Worm (Caenorhabditis elegans) whole organism, L4/young adult: Measurements from ENCODE around the gene srxa-14.

Experiments used
- W03F9.2 ChIP-seq: fragments of 150-350 bp; optimal IDR thresholded peaks from 2 replicates; lab custom pipeline; 2014; ENCODE audit warnings: missing biosample characterization, missing genetic modification characterization
- dao-5 ChIP-seq: sonication (generic microtip); optimal IDR thresholded peaks from 2 replicates; lab custom pipeline; 2016; ENCODE audit warnings: missing genotype, missing genetic modification characterization, moderate library complexity, missing compliant biosample characterization
- him-1 ChIP-seq: sonication (generic microtip); optimal IDR thresholded peaks from 2 replicates; lab custom pipeline; 2016; ENCODE audit warnings: missing genotype, missing genetic modification reagents, missing genetic modification characterization, missing compliant biosample characterization

Gene srxa-14

ce11 chrV:20662474-20662873 is 23.1 kb downstream of the srxa-14 start:
- TF ChIP-seq him-1 (tag; lab: Kevin White, UChicago) (no peak), W03F9.2 (tag; lab: Kevin White, UChicago) (no peak), dao-5 (no peak)

DNA sequence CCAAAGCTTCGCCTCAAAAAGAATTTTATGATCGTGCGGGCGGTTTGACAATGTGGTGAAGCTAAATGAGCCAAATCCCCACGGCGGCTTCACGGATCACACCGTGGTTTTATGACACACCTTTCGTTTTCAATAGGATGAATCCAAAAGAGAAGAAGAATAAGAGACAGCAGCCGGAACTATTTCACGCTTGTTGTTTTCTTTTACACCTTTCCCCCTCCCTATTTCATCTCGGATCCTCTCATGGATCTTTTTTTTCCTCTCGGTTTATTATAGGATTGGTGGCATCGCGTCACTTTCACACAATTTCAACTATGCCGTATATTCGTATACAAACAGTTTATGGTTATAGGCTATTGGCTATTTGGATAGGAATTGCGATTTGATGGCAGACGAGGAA is 24.3 kb downstream of the srxa-14 start:
- TF ChIP-seq him-1 (tag; lab: Kevin White, UChicago) = no peak
- no peak for TF ChIP-seq W03F9.2 (tag; lab: Kevin White, UChicago)
- no peak for TF ChIP-seq dao-5

DNA sequence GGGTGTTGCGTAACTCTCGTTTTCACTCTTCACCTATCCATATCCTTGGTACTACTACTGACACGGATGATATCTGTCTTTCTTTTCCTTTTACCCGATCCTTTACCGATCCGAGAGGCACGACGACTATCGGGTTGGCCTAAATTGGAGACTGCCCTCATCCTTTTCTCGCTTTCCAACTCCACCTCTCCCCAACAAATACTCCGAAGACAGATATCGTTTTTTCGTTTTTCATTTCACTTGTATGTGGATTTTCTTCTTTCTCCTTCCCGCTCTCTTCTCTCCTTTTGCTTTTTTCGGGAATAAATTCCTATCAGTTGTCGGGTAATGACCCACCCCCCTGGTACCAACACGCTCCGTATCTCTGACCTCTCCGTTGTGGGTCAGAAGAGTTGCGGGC is 25.5 kb downstream of the srxa-14 start:
- TF ChIP-seq W03F9.2 (tag; lab: Kevin White, UChicago) (no peak), dao-5 (no peak), him-1 (tag; lab: Kevin White, UChicago) (no peak)

DNA sequence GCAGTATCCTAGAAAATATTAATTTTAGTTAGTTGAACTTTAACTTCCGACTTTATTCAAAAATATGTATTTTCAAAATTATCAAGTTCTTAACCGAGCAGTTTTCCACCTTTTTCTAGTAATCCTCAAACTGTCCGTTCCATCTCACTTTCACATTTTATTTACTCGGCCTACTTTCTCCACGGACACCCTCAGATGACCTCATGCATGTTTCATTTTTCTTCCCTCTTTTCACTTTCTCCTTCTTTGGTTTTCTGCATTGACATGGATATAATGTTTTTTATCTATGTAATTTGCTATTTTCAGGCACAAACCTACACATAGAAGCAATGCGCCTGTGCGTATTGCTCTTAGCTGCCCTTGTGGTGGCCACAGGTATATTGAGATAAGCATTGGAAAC is 27.5 kb downstream of the srxa-14 start, which contains the start of gene mlt-11:
mlt-11 (plus strand) TSS at position 301 of the 400 bp plus-strand sequence.
- TF ChIP-seq him-1 (tag; lab: Kevin White, UChicago) = no peak
- TF ChIP-seq W03F9.2 (tag; lab: Kevin White, UChicago) = no peak
- no peak for TF ChIP-seq dao-5

DNA sequence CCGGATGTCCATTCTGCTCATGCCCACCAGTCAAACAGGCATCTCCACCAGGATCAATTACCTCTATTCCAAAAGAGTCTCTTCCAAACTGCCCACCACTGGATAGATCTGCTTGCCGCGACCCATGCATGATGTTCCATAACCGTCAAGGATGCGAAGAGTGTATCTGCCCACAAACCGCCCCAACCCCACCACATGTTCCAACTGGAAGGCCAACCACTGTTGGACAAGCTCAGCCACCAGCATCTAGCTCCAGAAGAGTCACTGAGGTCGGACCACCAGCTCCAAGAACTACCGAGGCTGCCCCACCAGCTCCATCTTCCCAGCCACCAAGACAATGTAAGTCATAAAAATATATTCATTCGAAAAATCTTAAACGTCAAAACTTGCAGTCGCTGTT is 31.2 kb downstream of the srxa-14 start:
- TF ChIP-seq W03F9.2 (tag; lab: Kevin White, UChicago) = no peak
- no peak for TF ChIP-seq dao-5
- TF ChIP-seq him-1 (tag; lab: Kevin White, UChicago) = no peak

ce11 chrV:20680189-20680588 is 40.8 kb downstream of the srxa-14 start:
- TF ChIP-seq him-1 (tag; lab: Kevin White, UChicago) = no peak
- no peak for TF ChIP-seq dao-5

- TF ChIP-seq dao-5 (no peak), W03F9.2 (tag; lab: Kevin White, UChicago) (no peak), him-1 (tag; lab: Kevin White, UChicago) (no peak)
Measured at ce11 chrV:20681120-20681519, 41.7 kb downstream of the srxa-14 start, which contains the start of gene srsx-35. srsx-35 (plus strand) TSS chrV:20681420.

DNA sequence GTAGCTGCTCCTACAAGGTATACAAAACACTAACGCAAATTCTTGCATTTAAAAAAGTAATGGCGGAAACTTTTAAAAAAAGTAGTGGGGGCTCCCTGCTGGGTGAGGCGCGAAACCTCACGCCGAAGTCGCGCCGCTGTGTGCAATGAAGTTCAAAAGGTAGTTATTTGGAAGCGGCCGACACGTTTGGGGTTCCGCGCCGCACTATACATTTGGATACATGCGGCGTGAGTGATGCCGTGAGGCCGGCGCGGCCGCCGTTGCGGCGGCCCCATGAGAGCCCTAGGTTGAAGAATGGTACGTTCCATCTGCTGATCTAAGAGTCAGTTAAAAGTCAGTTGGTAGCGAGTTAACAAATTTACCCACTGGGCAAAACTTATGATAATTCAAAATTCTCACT is 42.4 kb downstream of the srxa-14 start:
- TF ChIP-seq W03F9.2 (tag; lab: Kevin White, UChicago) (no peak), dao-5 (no peak), him-1 (tag; lab: Kevin White, UChicago) (no peak)

DNA sequence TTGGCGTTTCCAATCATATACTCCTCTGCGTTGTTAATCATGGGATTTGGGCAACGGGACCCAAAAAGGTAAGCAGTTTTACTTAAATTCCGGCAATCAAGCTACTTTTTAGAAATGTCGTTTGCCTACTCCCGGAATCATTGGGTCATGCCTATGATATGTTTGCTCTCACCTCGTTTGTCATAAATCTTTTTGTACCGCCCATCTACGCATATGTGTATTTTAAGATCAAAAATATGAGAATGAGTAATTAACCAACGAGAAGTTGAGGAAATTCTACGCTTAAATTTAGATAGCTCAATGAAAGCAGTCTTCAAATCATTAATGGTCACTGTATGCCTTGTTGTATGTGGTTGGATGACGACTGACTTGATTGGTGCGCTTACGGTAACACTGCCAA is 42.9 kb downstream of the srxa-14 start:
- TF ChIP-seq dao-5 (no peak), him-1 (tag; lab: Kevin White, UChicago) (no peak), W03F9.2 (tag; lab: Kevin White, UChicago) (no peak)

- TF ChIP-seq W03F9.2 (tag; lab: Kevin White, UChicago) (no peak), dao-5 (no peak), him-1 (tag; lab: Kevin White, UChicago) (no peak)
Measured at ce11 chrV:20685383-20685782, 46.0 kb downstream of the srxa-14 start, which contains the start of gene klf-2. klf-2 (plus strand) TSS chrV:20685683.

DNA sequence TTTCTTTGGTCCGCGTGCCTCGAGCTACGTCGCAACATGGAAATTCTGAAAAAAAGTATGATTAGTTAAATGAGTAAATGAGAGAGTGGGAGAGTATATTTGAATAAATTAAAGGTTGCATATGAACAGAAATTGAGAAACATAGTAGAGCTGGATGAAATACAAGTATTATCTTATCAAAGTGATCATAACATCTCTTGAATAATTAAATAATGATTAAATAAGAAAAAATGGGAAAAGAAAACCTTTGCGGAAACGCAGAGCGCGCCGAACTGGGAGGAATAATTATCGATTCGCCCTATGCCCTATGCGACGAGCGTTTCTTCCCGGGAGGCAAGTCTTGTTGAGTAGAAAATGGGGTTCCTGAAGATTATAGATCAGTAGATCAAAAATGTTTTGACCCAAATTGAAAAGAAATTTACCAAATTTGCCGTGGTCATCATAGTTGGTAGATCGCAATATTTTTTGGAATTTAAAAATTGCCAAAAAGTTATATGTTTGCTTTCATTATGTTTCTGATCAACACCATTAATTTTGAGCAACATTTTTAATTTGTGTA is 50.2 kb downstream of the srxa-14 start, which contains the start of gene F53F8.3:
F53F8.3 (minus strand) TSS at position 51 of the 559 bp plus-strand sequence.
- no peak for TF ChIP-seq him-1 (tag; lab: Kevin White, UChicago)
- TF ChIP-seq W03F9.2 (tag; lab: Kevin White, UChicago) = no peak
- no peak for TF ChIP-seq dao-5
